Worm (Caenorhabditis elegans): ENCODE results near the gene H40L08.3.

ce11 chrX:15055914-15056313 is 20.0 kb downstream of the H40L08.3 start, which contains the start of gene H03G16.7:
- TF ChIP-seq W03F9.2 (tag; optimal IDR thresholded peaks at IDR 0.05), result no peak
- no peak for TF ChIP-seq him-1 (tag; optimal IDR thresholded peaks at IDR 0.05)

All from whole organism, L4/young adult.